Worm (Caenorhabditis elegans) whole organism, L2 larva: ENCODE data around the gene div-1.

Source experiments
- C34F6.9 ChIP-seq: fragments of 150-350 bp; optimal IDR thresholded peaks from 2 replicates; lab custom pipeline; 2014; ENCODE audit warnings: missing biosample characterization, missing genetic modification characterization
- F13H6.1 ChIP-seq: sonication (generic microtip); optimal IDR thresholded peaks from 2 replicates; lab custom pipeline; 2016; ENCODE audit warnings: missing genetic modification characterization, missing compliant biosample characterization
- R02D3.7 ChIP-seq: fragments of 150-350 bp; optimal IDR thresholded peaks from 2 replicates; lab custom pipeline; 2014; ENCODE audit warnings: missing biosample characterization, missing genetic modification characterization
- Y55F3AM.14 ChIP-seq: fragments of 200-800 bp; sonication (Bioruptor generic); optimal IDR thresholded peaks from 2 replicates; lab custom pipeline; 2018; ENCODE audit warnings: mild to moderate bottlenecking, missing genetic modification characterization, missing compliant biosample characterization
- ZK546.5 ChIP-seq: sonication (generic microtip); optimal IDR thresholded peaks from 2 replicates; lab custom pipeline; 2017; ENCODE audit warnings: missing biosample characterization, missing genetic modification characterization
- alr-1 ChIP-seq: fragments of 150-350 bp; optimal IDR thresholded peaks from 2 replicates; lab custom pipeline; 2014; ENCODE audit warnings: missing biosample characterization, missing genetic modification characterization
- aly-2 ChIP-seq: fragments of 150-350 bp; optimal IDR thresholded peaks from 2 replicates; lab custom pipeline; 2014; ENCODE audit warnings: missing biosample characterization, missing genetic modification characterization
- ama-1 ChIP-seq: fragments of 150-350 bp; optimal IDR thresholded peaks from 2 replicates; lab custom pipeline; 2018; ENCODE audit warnings: inconsistent platforms
- blmp-1 ChIP-seq: sonication (generic microtip); optimal IDR thresholded peaks from 2 replicates; lab custom pipeline; 2017; ENCODE audit warnings: missing genetic modification characterization, mild to moderate bottlenecking, missing compliant biosample characterization, antibody characterized with exemption, moderate library complexity; ENCODE audit not compliant: insufficient read depth
- ceh-16 ChIP-seq: fragments of 150-350 bp; optimal IDR thresholded peaks from 2 replicates; lab custom pipeline; 2014; ENCODE audit warnings: missing biosample characterization, missing genetic modification characterization
- ceh-82 ChIP-seq: fragments of 150-350 bp; optimal IDR thresholded peaks from 2 replicates; lab custom pipeline; 2014; ENCODE audit warnings: missing biosample characterization, missing genetic modification characterization
- crh-2 ChIP-seq: sonication (generic microtip); optimal IDR thresholded peaks from 2 replicates; lab custom pipeline; 2017; ENCODE audit warnings: missing biosample characterization, missing genetic modification characterization
- dmd-4 ChIP-seq: sonication (generic microtip); optimal IDR thresholded peaks from 2 replicates; lab custom pipeline; 2017; ENCODE audit warnings: missing biosample characterization, missing genetic modification characterization
- egl-27 ChIP-seq: sonication (generic microtip); optimal IDR thresholded peaks from 3 replicates; lab custom pipeline; 2017; ENCODE audit warnings: missing biosample characterization, missing genetic modification reagents, missing genetic modification characterization
- elt-1 ChIP-seq: fragments of 150-350 bp; optimal IDR thresholded peaks from 2 replicates; lab custom pipeline; 2014; ENCODE audit warnings: missing biosample characterization, missing genetic modification characterization
- elt-3 ChIP-seq: sonication (generic microtip); optimal IDR thresholded peaks from 2 replicates; lab custom pipeline; 2017; ENCODE audit warnings: missing biosample characterization, missing genetic modification characterization
- fos-1 ChIP-seq: fragments of 150-350 bp; optimal IDR thresholded peaks from 2 replicates; lab custom pipeline; 2014; ENCODE audit warnings: missing biosample characterization, missing genetic modification characterization
- lin-11 ChIP-seq: fragments of 150-350 bp; sonication (generic microtip); optimal IDR thresholded peaks from 2 replicates; lab custom pipeline; 2014; ENCODE audit warnings: missing biosample characterization, missing genetic modification characterization, inconsistent platforms, mixed read lengths
- lin-13 ChIP-seq: fragments of 150-350 bp; optimal IDR thresholded peaks from 2 replicates; lab custom pipeline; 2014; ENCODE audit warnings: missing biosample characterization, missing genetic modification reagents, missing genetic modification characterization
- mdl-1 ChIP-seq, 2 experiments: fragments of 150-350 bp in 1 of 2; sonication (generic microtip) in 1 of 2; optimal IDR thresholded peaks; 2 replicates each; lab custom pipeline; 2017; ENCODE audit warnings: missing biosample characterization in 2 of 2, missing genetic modification characterization in 2 of 2
- nhr-10 ChIP-seq: sonication (generic microtip); optimal IDR thresholded peaks from 2 replicates; lab custom pipeline; 2017; ENCODE audit warnings: missing biosample characterization, missing genetic modification characterization
- nhr-12 ChIP-seq: fragments of 150-350 bp; optimal IDR thresholded peaks from 2 replicates; lab custom pipeline; 2014; ENCODE audit warnings: missing biosample characterization, missing genetic modification characterization
- nhr-129 ChIP-seq: fragments of 150-350 bp; optimal IDR thresholded peaks from 2 replicates; lab custom pipeline; 2014; ENCODE audit warnings: missing biosample characterization, missing genetic modification characterization
- nhr-23 ChIP-seq: fragments of 150-350 bp; optimal IDR thresholded peaks from 2 replicates; lab custom pipeline; 2014; ENCODE audit warnings: missing biosample characterization, missing genetic modification reagents, missing genetic modification characterization
- nhr-237 ChIP-seq: fragments of 150-350 bp; optimal IDR thresholded peaks from 2 replicates; lab custom pipeline; 2014; ENCODE audit warnings: missing biosample characterization, missing genetic modification characterization
- nhr-25 ChIP-seq: fragments of 150-350 bp; sonication (generic microtip); optimal IDR thresholded peaks from 3 replicates; lab custom pipeline; 2014; ENCODE audit warnings: missing biosample characterization, missing genetic modification characterization
- nhr-6 ChIP-seq: fragments of 150-350 bp; optimal IDR thresholded peaks from 2 replicates; lab custom pipeline; 2014; ENCODE audit warnings: missing biosample characterization, missing genetic modification characterization
- sem-4 ChIP-seq: fragments of 150-350 bp; optimal IDR thresholded peaks from 2 replicates; lab custom pipeline; 2014; ENCODE audit warnings: missing biosample characterization, missing genetic modification reagents, missing genetic modification characterization
- sma-9 ChIP-seq, 2 experiments: fragments of 150-350 bp in 1 of 2; sonication (generic microtip) in 1 of 2; optimal IDR thresholded peaks; 2 replicates each; lab custom pipeline; 2014 to 2016; ENCODE audit warnings: missing genetic modification characterization in 2 of 2, mild to moderate bottlenecking in 1 of 2, missing biosample characterization in 1 of 2, missing compliant biosample characterization in 1 of 2, missing genetic modification reagents in 1 of 2, moderate library complexity in 1 of 2
- unc-39 ChIP-seq: fragments of 150-350 bp; optimal IDR thresholded peaks from 2 replicates; lab custom pipeline; 2014; ENCODE audit warnings: missing biosample characterization, missing genetic modification characterization
- zag-1 ChIP-seq: fragments of 150-350 bp; optimal IDR thresholded peaks from 2 replicates; lab custom pipeline; 2014; ENCODE audit warnings: missing biosample characterization, missing genetic modification characterization
- ztf-1 ChIP-seq: fragments of 200-800 bp; sonication (Bioruptor generic); conservative IDR thresholded peaks from 2 replicates; pipeline ENCODE4 v1.3.6; 2022; ENCODE audit warnings: missing genetic modification characterization, missing compliant biosample characterization
- ztf-11 ChIP-seq: sonication (generic microtip); optimal IDR thresholded peaks from 2 replicates; lab custom pipeline; 2017; ENCODE audit warnings: missing biosample characterization, missing genetic modification characterization
- ztf-4 ChIP-seq: fragments of 150-350 bp; optimal IDR thresholded peaks from 2 replicates; lab custom pipeline; 2014; ENCODE audit warnings: missing biosample characterization, missing genetic modification characterization

Gene div-1

DNA sequence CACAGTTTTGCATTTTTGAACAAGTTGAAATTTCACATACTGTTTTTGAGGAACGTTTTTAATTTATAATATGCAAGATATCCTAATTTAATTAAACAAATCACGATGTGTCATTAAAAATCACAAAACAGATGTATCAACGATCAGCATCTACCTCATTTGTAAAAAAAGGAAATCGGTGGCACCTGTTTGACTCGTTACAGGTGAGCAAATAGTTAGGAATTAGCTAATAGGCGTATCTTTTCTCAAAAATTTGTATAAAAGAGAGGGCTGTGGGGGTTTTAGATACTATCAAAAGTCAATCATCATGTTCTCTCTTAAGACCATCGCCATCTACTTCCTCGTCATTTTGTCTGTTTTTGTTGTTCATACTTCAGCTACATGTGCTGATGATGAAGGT, 49.3 kb downstream of the div-1 start, which contains the start of gene T20G5.8:
Gene T20G5.8, plus strand, starts transcription at position 301 of the 400 bp plus-strand sequence.
- TF ChIP-seq F13H6.1 (tag; lab: Kevin White, UChicago) (no peak), egl-27 (tag; lab: Kevin White, UChicago) (no peak), ztf-11 (tag; lab: Kevin White, UChicago) (no peak), aly-2 (tag; lab: Kevin White, UChicago) (no peak), alr-1 (tag; lab: Kevin White, UChicago) (no peak), Y55F3AM.14 (GFP tag; lab: Kevin White, UChicago) (no peak), fos-1 (tag; lab: Kevin White, UChicago) (no peak), ZK546.5 (no peak), sma-9 (GFP tag; optimal IDR thresholded peaks at IDR 0.05; lab: Kevin White, UChicago) (no peak), sma-9 (tag; optimal IDR thresholded peaks at IDR 0.05; lab: Kevin White, UChicago) (no peak), sem-4 (tag; lab: Kevin White, UChicago) (no peak), ztf-1 (no peak), unc-39 (tag; lab: Kevin White, UChicago) (no peak), elt-1 (tag; lab: Kevin White, UChicago) (no peak), ama-1 (no peak)

DNA sequence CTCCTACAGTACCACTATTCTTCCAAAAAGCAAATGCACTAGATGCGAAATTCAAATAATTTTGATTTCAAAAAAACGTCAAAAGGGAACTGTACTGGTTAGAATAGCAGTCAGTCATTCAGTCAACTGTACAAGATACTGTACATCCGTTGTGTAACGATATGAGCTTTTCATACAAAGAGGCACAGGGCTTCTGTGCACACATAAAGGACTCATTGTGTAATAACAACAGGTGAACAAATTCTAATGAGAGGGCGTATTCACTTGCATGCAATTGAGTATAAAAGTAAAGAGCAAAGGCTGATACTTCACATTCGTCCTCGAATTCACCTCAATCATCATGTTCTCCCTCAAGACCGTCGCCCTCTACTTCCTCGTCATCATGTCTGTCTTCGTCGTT, 50.9 kb downstream of the div-1 start, which contains the start of gene dod-6:
Gene dod-6, plus strand, starts transcription at position 301 of the 400 bp plus-strand sequence.
- TF ChIP-seq nhr-23 (tag; lab: Kevin White, UChicago) = no peak
- no peak for TF ChIP-seq zag-1 (tag; lab: Kevin White, UChicago)
- TF ChIP-seq sma-9 (GFP tag; optimal IDR thresholded peaks at IDR 0.05; lab: Kevin White, UChicago) = no peak
- TF ChIP-seq sma-9 (tag; optimal IDR thresholded peaks at IDR 0.05; lab: Kevin White, UChicago) = no peak
- no peak for TF ChIP-seq crh-2 (tag; lab: Kevin White, UChicago)
- no peak for TF ChIP-seq R02D3.7 (tag; lab: Kevin White, UChicago)
- TF ChIP-seq ceh-82 (tag; lab: Kevin White, UChicago) = no peak
- TF ChIP-seq ztf-11 (tag; lab: Kevin White, UChicago) = no peak
- TF ChIP-seq nhr-6 (tag; lab: Kevin White, UChicago) = no peak
- TF ChIP-seq ztf-4 = no peak
- no peak for TF ChIP-seq unc-39 (tag; lab: Kevin White, UChicago)
- no peak for TF ChIP-seq ztf-1
- TF ChIP-seq lin-11 = no peak
- TF ChIP-seq mdl-1 (tag; optimal IDR thresholded peaks at IDR 0.05; lab: Kevin White, UChicago) = no peak
- no peak for TF ChIP-seq dmd-4 (tag; lab: Kevin White, UChicago)
- no peak for TF ChIP-seq sem-4 (tag; lab: Kevin White, UChicago)
- TF ChIP-seq nhr-10 = no peak
- no peak for TF ChIP-seq F13H6.1 (tag; lab: Kevin White, UChicago)
- TF ChIP-seq aly-2 (tag; lab: Kevin White, UChicago) = no peak

DNA sequence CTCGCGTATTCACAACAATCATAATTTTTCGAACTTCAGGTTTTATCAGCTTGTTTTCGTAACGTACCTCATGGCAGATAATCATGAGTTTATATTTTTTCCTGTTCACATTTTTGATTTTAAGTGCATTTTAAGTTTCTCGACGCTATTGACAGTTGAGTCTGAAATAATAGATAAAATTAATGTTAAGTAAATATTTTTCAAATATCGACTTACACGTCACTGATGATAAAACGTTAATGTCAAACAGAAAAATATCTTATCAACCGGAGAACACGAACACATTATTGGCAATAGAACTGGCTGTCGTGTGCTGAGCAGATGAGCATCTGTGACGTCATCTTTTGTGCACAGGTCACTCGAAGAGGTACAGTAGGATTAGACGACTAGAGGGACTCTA, 51.6 kb downstream of the div-1 start:
- TF ChIP-seq zag-1 (tag; lab: Kevin White, UChicago) (no peak), egl-27 (tag; lab: Kevin White, UChicago) (no peak), nhr-10 (no peak), unc-39 (tag; lab: Kevin White, UChicago) (no peak), sma-9 (GFP tag; optimal IDR thresholded peaks at IDR 0.05; lab: Kevin White, UChicago) (no peak), sma-9 (tag; optimal IDR thresholded peaks at IDR 0.05; lab: Kevin White, UChicago) (no peak), sem-4 (tag; lab: Kevin White, UChicago) (no peak), lin-13 (GFP tag; lab: Kevin White, UChicago) (no peak), C34F6.9 (tag; lab: Kevin White, UChicago) (no peak), Y55F3AM.14 (GFP tag; lab: Kevin White, UChicago) (no peak), blmp-1 (no peak)

DNA sequence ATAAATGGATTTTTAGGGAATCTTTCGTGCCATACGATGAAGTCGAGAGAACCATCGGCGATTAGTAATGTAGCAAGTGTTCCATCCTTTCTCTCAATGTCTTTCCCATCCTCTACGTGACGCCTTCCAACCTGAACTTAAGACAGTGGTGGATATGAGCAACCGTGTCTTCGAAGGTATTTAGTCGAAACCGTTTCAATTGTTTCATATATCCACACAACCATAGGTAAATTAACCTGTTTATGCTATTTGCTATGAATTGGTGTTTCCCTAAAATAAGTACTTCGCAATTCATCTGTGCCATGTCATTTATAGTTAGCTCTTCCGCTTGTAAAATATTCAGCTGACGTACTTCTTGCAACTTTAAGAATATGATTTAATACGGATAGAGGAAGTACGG, 52.4 kb downstream of the div-1 start:
- no peak for TF ChIP-seq alr-1 (tag; lab: Kevin White, UChicago)
- TF ChIP-seq sem-4 (tag; lab: Kevin White, UChicago) = no peak
- no peak for TF ChIP-seq nhr-23 (tag; lab: Kevin White, UChicago)
- TF ChIP-seq lin-11 = no peak
- no peak for TF ChIP-seq nhr-25 (tag; lab: Kevin White, UChicago)
- no peak for TF ChIP-seq nhr-237
- TF ChIP-seq crh-2 (tag; lab: Kevin White, UChicago) = no peak
- TF ChIP-seq ceh-16 (tag; lab: Kevin White, UChicago) = no peak
- TF ChIP-seq egl-27 (tag; lab: Kevin White, UChicago) = no peak
- TF ChIP-seq R02D3.7 (tag; lab: Kevin White, UChicago) = no peak
- no peak for TF ChIP-seq elt-3 (tag; lab: Kevin White, UChicago)
- no peak for TF ChIP-seq nhr-12 (tag; lab: Kevin White, UChicago)
- TF ChIP-seq dmd-4 (tag; lab: Kevin White, UChicago) = no peak
- TF ChIP-seq nhr-129 (tag; lab: Kevin White, UChicago) = no peak
- no peak for TF ChIP-seq ztf-11 (tag; lab: Kevin White, UChicago)
